Fruit fly (Drosophila melanogaster) whole organism: ENCODE results near the gene CG45089.

Source experiments
- CG8478 ChIP-seq: fragments of >200 bp; optimal IDR thresholded peaks from 2 replicates; lab custom pipeline; 2018; ENCODE audit warnings: inconsistent platforms
- Dll ChIP-seq: fragments of >200 bp; optimal IDR thresholded peaks from 2 replicates; lab custom pipeline; 2017
- EcR ChIP-seq, 2 experiments: fragments of >200 bp; optimal IDR thresholded peaks; 2 replicates each; lab custom pipeline; 2017; ENCODE audit warnings: missing biosample characterization in 2 of 2, missing genetic modification characterization in 2 of 2, missing genetic modification reagents in 2 of 2
- pan ChIP-seq: fragments of >200 bp; optimal IDR thresholded peaks from 2 replicates; lab custom pipeline; 2017
- psq ChIP-seq: fragments of >200 bp; optimal IDR thresholded peaks from 2 replicates; lab custom pipeline; 2017

dm6 chrX:7878736-7879135 is 14.9 kb downstream of the CG45089 start, which contains the start of gene Ir7d:
- TF ChIP-seq pan (lab: Kevin White, UChicago) (no peak), EcR (GFP tag; optimal IDR thresholded peaks at IDR 0.05; lab: Kevin White, UChicago) (no peak), psq (lab: Kevin White, UChicago) (no peak), CG8478 (lab: Kevin White, UChicago) (no peak), Dll (lab: Kevin White, UChicago) (no peak)
